Worm (Caenorhabditis elegans): Measurements from ENCODE around the gene F16G10.2.

F16G10.2 gene

DNA sequence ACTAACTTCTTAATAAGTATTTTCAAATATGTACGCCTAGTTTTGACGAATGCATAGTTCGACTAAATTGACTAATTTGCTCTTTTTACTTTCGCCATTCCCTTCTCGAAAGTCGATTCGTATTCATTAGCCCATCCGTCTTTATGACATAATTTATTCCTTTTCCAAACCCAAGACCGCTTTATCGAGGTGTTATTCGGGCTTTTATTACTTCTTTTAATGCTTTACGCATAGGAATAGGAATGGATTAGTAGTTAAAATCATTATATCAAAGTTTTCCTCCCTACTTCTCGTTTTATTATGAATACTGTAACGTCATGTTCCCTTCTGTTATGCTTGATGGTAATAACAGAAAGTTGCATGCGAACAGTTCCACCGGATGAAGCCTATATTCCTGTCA, at the start of gene F16G10.2:
TSS of gene F16G10.2 (plus strand) at position 301 of the 400 bp plus-strand sequence.
- TF ChIP-seq elt-3 (tag; optimal IDR thresholded peaks at IDR 0.05) (no peak), ztf-4 (tag; optimal IDR thresholded peaks at IDR 0.05) (no peak), C34F6.9 (tag; optimal IDR thresholded peaks at IDR 0.05) (no peak), nhr-10 (tag; optimal IDR thresholded peaks at IDR 0.05) (no peak), mdl-1 (tag; optimal IDR thresholded peaks at IDR 0.05) (no peak)

DNA sequence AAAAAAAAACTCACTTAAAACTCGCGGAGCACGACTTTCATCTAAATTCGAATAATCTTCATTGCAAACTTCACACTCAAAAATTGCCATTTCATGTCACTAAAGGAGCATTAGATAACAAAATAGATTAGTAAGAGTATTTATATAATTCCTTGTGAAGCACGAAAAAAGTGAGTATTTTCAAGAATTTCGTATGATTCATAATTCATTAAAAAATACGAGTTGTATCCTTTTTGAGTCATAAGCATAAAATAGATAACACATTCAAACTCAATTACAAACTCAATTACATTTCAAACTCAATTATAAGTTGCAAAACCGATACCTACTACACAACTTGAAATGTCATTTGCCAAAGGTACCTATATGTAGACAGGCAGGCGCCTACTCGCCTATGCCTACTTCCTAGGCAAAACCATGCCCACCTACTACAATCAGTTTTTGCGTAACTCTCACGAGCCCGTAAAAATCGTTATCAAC, 46.1 kb upstream of the F16G10.2 start, which contains the start of the genes ZK1240.8 and ZK1240.1:
TSS of gene ZK1240.8 (minus strand) at position 101 of the 480 bp plus-strand sequence.
TSS of gene ZK1240.1 (plus strand) at position 430 of the 480 bp plus-strand sequence.
- no peak for TF ChIP-seq nhr-23 (tag; optimal IDR thresholded peaks at IDR 0.05)
- no peak for TF ChIP-seq ceh-82 (tag; optimal IDR thresholded peaks at IDR 0.05)
- TF ChIP-seq ztf-4 (tag; optimal IDR thresholded peaks at IDR 0.05) = no peak
- no peak for TF ChIP-seq unc-62 (GFP tag; optimal IDR thresholded peaks at IDR 0.05)
- TF ChIP-seq nhr-77 (tag; optimal IDR thresholded peaks at IDR 0.05) = no peak
- no peak for TF ChIP-seq snpc-4 (tag; optimal IDR thresholded peaks at IDR 0.05)
- no peak for TF ChIP-seq mdl-1 (tag; optimal IDR thresholded peaks at IDR 0.05)
- no peak for TF ChIP-seq lsy-2 (tag; optimal IDR thresholded peaks at IDR 0.05)
- TF ChIP-seq ztf-1 (GFP tag; conservative IDR thresholded peaks at IDR 0.05) = no peak
- no peak for TF ChIP-seq fos-1 (tag; optimal IDR thresholded peaks at IDR 0.05)
- no peak for TF ChIP-seq sem-4 (tag; optimal IDR thresholded peaks at IDR 0.05)
- no peak for TF ChIP-seq lin-11 (tag; optimal IDR thresholded peaks at IDR 0.05)
- no peak for TF ChIP-seq elt-3 (tag; optimal IDR thresholded peaks at IDR 0.05)

- no peak for TF ChIP-seq nhr-129 (tag; optimal IDR thresholded peaks at IDR 0.05)
- no peak for TF ChIP-seq alr-1 (tag; optimal IDR thresholded peaks at IDR 0.05)
- no peak for TF ChIP-seq snpc-4 (tag; optimal IDR thresholded peaks at IDR 0.05)
- no peak for TF ChIP-seq nhr-12 (tag; optimal IDR thresholded peaks at IDR 0.05)
- TF ChIP-seq aly-2 (tag; optimal IDR thresholded peaks at IDR 0.05) = no peak
- TF ChIP-seq crh-2 (tag; optimal IDR thresholded peaks at IDR 0.05) = no peak
- no peak for TF ChIP-seq sem-4 (tag; optimal IDR thresholded peaks at IDR 0.05)
- TF ChIP-seq sma-9 (GFP tag; optimal IDR thresholded peaks at IDR 0.05) = no peak
- TF ChIP-seq sma-9 (tag; optimal IDR thresholded peaks at IDR 0.05) = no peak
Measured at ce11 chrII:2330462-2330861, 44.6 kb upstream of the F16G10.2 start.

ce11 chrII:2332220-2332619, 42.9 kb upstream of the F16G10.2 start, which contains the start of gene F43C11.8:
Gene F43C11.8, plus strand, starts transcription at chrII:2332520.
- TF ChIP-seq fos-1 (tag; optimal IDR thresholded peaks at IDR 0.05) (peak; percentile 1), ztf-11 (tag; optimal IDR thresholded peaks at IDR 0.05) (no peak)

DNA sequence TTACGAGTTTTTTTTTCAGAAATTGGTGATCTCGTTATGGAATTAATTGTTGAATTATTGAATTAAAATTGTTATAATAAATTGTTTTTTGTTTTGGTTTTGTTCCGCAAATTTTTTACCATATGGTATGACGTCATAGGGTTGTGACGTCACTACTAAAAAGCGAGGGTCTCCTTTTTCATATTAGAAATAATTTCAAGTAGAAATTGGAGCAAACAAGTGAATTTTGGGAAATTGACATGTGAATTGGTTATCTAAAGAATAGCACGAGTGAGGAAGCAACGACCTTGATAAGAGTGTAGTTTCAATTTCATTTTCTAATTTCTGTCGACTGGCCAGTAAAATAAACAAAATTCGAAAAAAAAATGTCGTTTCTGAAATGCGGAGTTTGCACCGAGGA, 39.5 kb upstream of the F16G10.2 start, which contains the start of gene F43C11.7:
TSS of gene F43C11.7 (plus strand) at position 326 of the 400 bp plus-strand sequence.
- TF ChIP-seq sem-4 (tag; optimal IDR thresholded peaks at IDR 0.05) (no peak), C34F6.9 (tag; optimal IDR thresholded peaks at IDR 0.05) (no peak), dmd-4 (tag; optimal IDR thresholded peaks at IDR 0.05) (no peak), sma-9 (GFP tag; optimal IDR thresholded peaks at IDR 0.05) (no peak), sma-9 (tag; optimal IDR thresholded peaks at IDR 0.05) (no peak), ZK546.5 (tag; optimal IDR thresholded peaks at IDR 0.05) (no peak), nhr-21 (tag; optimal IDR thresholded peaks at IDR 0.05) (no peak), gmeb-1 (tag; optimal IDR thresholded peaks at IDR 0.05) (peak; percentile 26), ztf-4 (tag; optimal IDR thresholded peaks at IDR 0.05) (no peak), ceh-16 (tag; optimal IDR thresholded peaks at IDR 0.05) (no peak), elt-1 (tag; optimal IDR thresholded peaks at IDR 0.05) (no peak), fos-1 (tag; optimal IDR thresholded peaks at IDR 0.05) (peak; percentile 60)

DNA sequence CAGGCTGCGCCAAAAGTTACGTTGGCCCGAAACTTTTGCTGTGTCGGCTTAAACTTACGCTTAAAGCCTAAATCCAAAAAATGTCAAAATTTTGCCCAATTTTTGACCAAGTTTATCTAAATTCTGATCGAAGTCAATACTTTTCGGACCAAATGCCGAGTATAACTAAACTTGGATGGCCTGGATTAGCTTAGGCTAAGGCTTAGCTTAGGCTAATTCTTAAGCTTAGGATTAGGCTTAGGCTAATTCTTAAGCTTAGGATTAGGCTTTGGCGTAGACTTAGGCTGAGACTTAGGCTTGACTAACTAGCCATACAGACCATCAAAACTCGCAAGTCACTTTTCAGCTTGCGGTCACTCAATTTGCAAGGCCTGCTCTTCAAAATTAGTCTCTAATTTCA, 38.9 kb upstream of the F16G10.2 start:
- TF ChIP-seq crh-2 (tag; optimal IDR thresholded peaks at IDR 0.05) (no peak), unc-62 (GFP tag; optimal IDR thresholded peaks at IDR 0.05) (no peak), zag-1 (tag; optimal IDR thresholded peaks at IDR 0.05) (no peak), nhr-6 (tag; optimal IDR thresholded peaks at IDR 0.05) (no peak)

- peak; percentile 26 for TF ChIP-seq unc-55 (GFP tag; optimal IDR thresholded peaks at IDR 0.05)
- TF ChIP-seq nhr-129 (tag; optimal IDR thresholded peaks at IDR 0.05) = no peak
- no peak for TF ChIP-seq egl-27 (tag; optimal IDR thresholded peaks at IDR 0.05)
- TF ChIP-seq sma-3 (GFP tag; optimal IDR thresholded peaks at IDR 0.05) = no peak
- TF ChIP-seq lin-39 (tag; optimal IDR thresholded peaks at IDR 0.05) = no peak
- no peak for TF ChIP-seq mdl-1 (tag; optimal IDR thresholded peaks at IDR 0.05)
- no peak for TF ChIP-seq ama-1 (optimal IDR thresholded peaks at IDR 0.05)
- no peak for TF ChIP-seq nhr-25 (tag; optimal IDR thresholded peaks at IDR 0.05)
- TF ChIP-seq elt-3 (tag; optimal IDR thresholded peaks at IDR 0.05) = no peak
- no peak for TF ChIP-seq snpc-4 (tag; optimal IDR thresholded peaks at IDR 0.05)
- TF ChIP-seq lsy-2 (tag; optimal IDR thresholded peaks at IDR 0.05) = peak in 1 of 2 experiments; percentile 38
- TF ChIP-seq lin-13 (GFP tag; optimal IDR thresholded peaks at IDR 0.05) = no peak
- no peak for TF ChIP-seq nhr-23 (tag; optimal IDR thresholded peaks at IDR 0.05)
- TF ChIP-seq unc-62 (GFP tag; optimal IDR thresholded peaks at IDR 0.05) = no peak
- TF ChIP-seq skn-1 (tag; optimal IDR thresholded peaks at IDR 0.05) = no peak
- no peak for TF ChIP-seq nhr-12 (tag; optimal IDR thresholded peaks at IDR 0.05)
- no peak for TF ChIP-seq dmd-4 (tag; optimal IDR thresholded peaks at IDR 0.05)
- no peak for TF ChIP-seq mbf-1 (tag; optimal IDR thresholded peaks at IDR 0.05)
- peak; percentile 14 for TF ChIP-seq crh-2 (tag; optimal IDR thresholded peaks at IDR 0.05)
Measured at ce11 chrII:2340974-2341373, 34.1 kb upstream of the F16G10.2 start.
